Worm (Caenorhabditis elegans) whole organism, mixed stage, embryonic: ENCODE results near the gene lpr-3.

Source experiments
- blmp-1 ChIP-seq: fragments of 150-350 bp; optimal IDR thresholded peaks from 2 replicates; lab custom pipeline; 2014; ENCODE audit warnings: missing biosample characterization, missing genetic modification characterization
- flh-1 ChIP-seq: fragments of 200-800 bp; sonication (Bioruptor generic); optimal IDR thresholded peaks from 2 replicates; lab custom pipeline; 2018; ENCODE audit warnings: mild to moderate bottlenecking, missing genetic modification characterization, moderate library complexity, missing compliant biosample characterization
- lsy-2 ChIP-seq: fragments of 150-350 bp; optimal IDR thresholded peaks from 2 replicates; lab custom pipeline; 2014; ENCODE audit warnings: missing biosample characterization, missing genetic modification characterization
- mls-2 ChIP-seq: sonication (generic microtip); optimal IDR thresholded peaks from 2 replicates; lab custom pipeline; 2016; ENCODE audit warnings: mild to moderate bottlenecking, missing genetic modification characterization, moderate library complexity, missing compliant biosample characterization
- nhr-12 ChIP-seq: fragments of 150-350 bp; optimal IDR thresholded peaks from 2 replicates; lab custom pipeline; 2014; ENCODE audit warnings: missing biosample characterization, missing genetic modification characterization
- nhr-2 ChIP-seq: fragments of 150-350 bp; optimal IDR thresholded peaks from 2 replicates; lab custom pipeline; 2014; ENCODE audit warnings: missing biosample characterization, missing genetic modification characterization
- nhr-237 ChIP-seq: fragments of 150-350 bp; optimal IDR thresholded peaks from 2 replicates; lab custom pipeline; 2014; ENCODE audit warnings: missing biosample characterization, missing genetic modification characterization
- nhr-28 ChIP-seq: fragments of 150-350 bp; optimal IDR thresholded peaks from 2 replicates; lab custom pipeline; 2014; ENCODE audit warnings: missing biosample characterization, missing genetic modification characterization
- snpc-4 ChIP-seq: fragments of 150-350 bp; optimal IDR thresholded peaks from 2 replicates; lab custom pipeline; 2014; ENCODE audit warnings: missing biosample characterization, missing genetic modification characterization
- ztf-11 ChIP-seq: fragments of 150-350 bp; optimal IDR thresholded peaks from 2 replicates; lab custom pipeline; 2014; ENCODE audit warnings: missing biosample characterization, missing genetic modification characterization

DNA sequence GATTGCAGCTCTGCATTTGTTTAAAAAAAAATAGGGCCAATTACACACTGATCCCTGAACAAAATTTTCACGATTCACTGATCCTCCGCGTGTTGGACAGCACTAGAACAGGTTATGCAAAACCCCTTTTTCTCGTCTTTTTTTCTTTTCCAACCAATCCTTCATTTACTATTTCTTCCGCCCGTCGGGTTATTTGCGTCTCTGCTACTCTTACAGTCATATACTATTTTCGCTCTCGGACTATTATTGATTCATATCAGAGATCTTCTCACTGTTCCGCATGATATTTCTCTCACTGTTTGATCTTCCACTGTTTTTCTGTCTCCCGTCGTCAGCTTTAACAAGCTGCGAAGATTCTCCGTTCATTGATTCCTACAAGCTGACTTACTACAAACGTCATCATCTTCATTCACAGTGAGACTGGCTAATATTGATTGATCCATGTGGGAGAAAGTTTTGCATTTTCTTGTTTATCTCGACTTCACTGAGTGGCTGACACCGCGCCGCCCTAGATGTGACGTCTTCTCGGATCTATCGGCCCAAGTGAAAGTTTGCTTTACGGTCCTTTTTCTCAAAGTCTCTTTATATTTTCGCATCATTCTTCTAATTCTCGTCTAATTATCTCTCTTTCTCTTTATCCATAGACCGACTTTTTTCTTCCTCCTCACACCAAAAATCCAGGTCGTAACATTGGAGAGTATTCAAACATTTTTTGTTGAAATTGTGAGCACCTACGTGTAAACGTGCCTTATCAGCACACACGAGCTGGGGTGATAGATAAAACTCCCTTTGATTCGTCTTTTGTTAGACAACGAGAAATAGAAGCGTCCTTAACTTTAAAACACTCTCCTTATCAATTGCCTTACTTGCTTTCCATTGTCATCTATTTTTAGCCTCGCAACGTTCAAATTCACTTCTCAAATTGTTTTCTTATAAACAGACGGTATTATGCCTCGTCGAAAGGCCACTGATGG is 20.8 kb upstream of the lpr-3 start:
- TF ChIP-seq nhr-12 (tag; lab: Kevin White, UChicago) (no peak), snpc-4 (tag; lab: Kevin White, UChicago) (no peak), nhr-237 (tag; lab: Kevin White, UChicago) (no peak), ztf-11 (no peak), flh-1 (GFP tag; lab: Kevin White, UChicago) (no peak), nhr-2 (no peak), lsy-2 (tag; lab: Kevin White, UChicago) (no peak), nhr-28 (tag; lab: Kevin White, UChicago) (no peak), blmp-1 (peak; percentile 76), mls-2 (no peak)
